Fruit fly (Drosophila melanogaster) S2 (cell line): ENCODE data around the gene aay.

Experiments
- CG8478 ChIP-seq: fragments of >200 bp; optimal IDR thresholded peaks from 2 replicates; lab custom pipeline; 2018
- CTCF ChIP-seq, 2 experiments: fragments of >200 bp; optimal IDR thresholded peaks; 2 replicates each; lab custom pipeline; 2018

Gene aay

dm6 chr3L:9397156-9397555 lies 25.9 kb upstream of the aay start:
- TF ChIP-seq CG8478 (lab: Kevin White, UChicago) (no peak), CTCF (optimal IDR thresholded peaks at IDR 0.05; lab: Kevin White, UChicago) (no peak)

dm6 chr3L:9398028-9398427 lies 25.0 kb upstream of the aay start:
- TF ChIP-seq CTCF (optimal IDR thresholded peaks at IDR 0.05; lab: Kevin White, UChicago): no peak
- TF ChIP-seq CG8478 (lab: Kevin White, UChicago): no peak

- TF ChIP-seq CG8478 (lab: Kevin White, UChicago) (no peak), CTCF (optimal IDR thresholded peaks at IDR 0.05; lab: Kevin White, UChicago) (no peak)
Measured at dm6 chr3L:9398435-9398981, 24.5 kb upstream of the aay start.

- TF ChIP-seq CG8478 (lab: Kevin White, UChicago): no peak
- TF ChIP-seq CTCF (optimal IDR thresholded peaks at IDR 0.05; lab: Kevin White, UChicago): peak in 1 of 2 experiments; percentile 10
Measured at dm6 chr3L:9399013-9399750, 23.9 kb upstream of the aay start, which contains the start of gene CG4080. Gene CG4080, minus strand, starts transcription at chr3L:9399227.

dm6 chr3L:9399855-9400254 lies 23.2 kb upstream of the aay start:
- TF ChIP-seq CG8478 (lab: Kevin White, UChicago): no peak
- TF ChIP-seq CTCF (optimal IDR thresholded peaks at IDR 0.05; lab: Kevin White, UChicago): no peak

- TF ChIP-seq CG8478 (lab: Kevin White, UChicago) (no peak), CTCF (optimal IDR thresholded peaks at IDR 0.05; lab: Kevin White, UChicago) (no peak)
Measured at dm6 chr3L:9400697-9401353, 22.2 kb upstream of the aay start.

- no peak for TF ChIP-seq CG8478 (lab: Kevin White, UChicago)
- TF ChIP-seq CTCF (optimal IDR thresholded peaks at IDR 0.05; lab: Kevin White, UChicago): peak in 1 of 2 experiments; percentile 36
Measured at dm6 chr3L:9401354-9402156, 21.5 kb upstream of the aay start.

- TF ChIP-seq CG8478 (lab: Kevin White, UChicago) (no peak), CTCF (optimal IDR thresholded peaks at IDR 0.05; lab: Kevin White, UChicago) (peak in 1 of 2 experiments; percentile 12)
Measured at dm6 chr3L:9402157-9402890, 20.7 kb upstream of the aay start, which contains the start of gene eIF4E1. Gene eIF4E1, minus strand, starts transcription at chr3L:9402460.

- TF ChIP-seq CG8478 (lab: Kevin White, UChicago) (no peak), CTCF (optimal IDR thresholded peaks at IDR 0.05; lab: Kevin White, UChicago) (no peak)
Measured at dm6 chr3L:9404497-9404896, 18.6 kb upstream of the aay start, which contains the start of gene Cpr67B. Gene Cpr67B, plus strand, starts transcription at chr3L:9404797.

- TF ChIP-seq CG8478 (lab: Kevin White, UChicago) (no peak), CTCF (optimal IDR thresholded peaks at IDR 0.05; lab: Kevin White, UChicago) (no peak)
Measured at dm6 chr3L:9410030-9410589, 12.9 kb upstream of the aay start.

dm6 chr3L:9410754-9411423 lies 12.2 kb upstream of the aay start, which contains the start of the genes CG4022 and Cpsf5:
Gene CG4022, minus strand, starts transcription at chr3L:9410832.
Gene Cpsf5, plus strand, starts transcription at chr3L:9411038.
- no peak for TF ChIP-seq CG8478 (lab: Kevin White, UChicago)
- no peak for TF ChIP-seq CTCF (optimal IDR thresholded peaks at IDR 0.05; lab: Kevin White, UChicago)

dm6 chr3L:9417288-9417687 lies 5.8 kb upstream of the aay start, which contains the start of gene CG3982:
Gene CG3982, minus strand, starts transcription at chr3L:9417388.
- TF ChIP-seq CG8478 (lab: Kevin White, UChicago): no peak

dm6 chr3L:9419328-9419727 lies 3.7 kb upstream of the aay start:
- TF ChIP-seq CG8478 (lab: Kevin White, UChicago) (no peak), CTCF (optimal IDR thresholded peaks at IDR 0.05; lab: Kevin White, UChicago) (no peak)
